Fruit fly (Drosophila melanogaster) whole organism, prepupa: Measurements from ENCODE around the gene bun.

Experiments used
- CG6163 ChIP-seq: fragments of 200-800 bp; sonication (Bioruptor generic); IDR thresholded peaks from 3 replicates; pipeline ENCODE4 v1.3.6; 2022; ENCODE audit warnings: missing biosample characterization, missing genetic modification characterization
- CG6854 ChIP-seq: fragments of 200-800 bp; sonication (Bioruptor generic); optimal IDR thresholded peaks from 2 replicates; lab custom pipeline; 2017; ENCODE audit warnings: missing biosample characterization, mild to moderate bottlenecking, missing genetic modification characterization
- CG8119 ChIP-seq: fragments of 200-800 bp; sonication (Bioruptor generic); IDR thresholded peaks from 3 replicates; pipeline ENCODE4 v1.3.6; 2022; ENCODE audit warnings: missing biosample characterization, missing genetic modification characterization
- Eip78C ChIP-seq: fragments of 200-800 bp; sonication (Bioruptor generic); peaks from one replicate; lab custom pipeline; 2016; ENCODE audit warnings: missing biosample characterization, missing genetic modification characterization
- OdsH ChIP-seq: fragments of 200-800 bp; sonication (Bioruptor generic); optimal IDR thresholded peaks from 3 replicates; lab custom pipeline; 2016; ENCODE audit warnings: missing biosample characterization, missing genetic modification characterization
- Smox ChIP-seq: fragments of 200-800 bp; sonication (Bioruptor generic); optimal IDR thresholded peaks from 3 replicates; lab custom pipeline; 2016; ENCODE audit warnings: missing biosample characterization, missing genetic modification characterization
- Sox15 ChIP-seq: fragments of 200-800 bp; sonication (Bioruptor generic); optimal IDR thresholded peaks from 3 replicates; lab custom pipeline; 2016; ENCODE audit warnings: missing biosample characterization, missing genetic modification characterization
- svp ChIP-seq: fragments of 200-800 bp; sonication (Bioruptor generic); peaks from one replicate; lab custom pipeline; 2016; ENCODE audit warnings: missing biosample characterization, missing genetic modification characterization

Gene bun

DNA sequence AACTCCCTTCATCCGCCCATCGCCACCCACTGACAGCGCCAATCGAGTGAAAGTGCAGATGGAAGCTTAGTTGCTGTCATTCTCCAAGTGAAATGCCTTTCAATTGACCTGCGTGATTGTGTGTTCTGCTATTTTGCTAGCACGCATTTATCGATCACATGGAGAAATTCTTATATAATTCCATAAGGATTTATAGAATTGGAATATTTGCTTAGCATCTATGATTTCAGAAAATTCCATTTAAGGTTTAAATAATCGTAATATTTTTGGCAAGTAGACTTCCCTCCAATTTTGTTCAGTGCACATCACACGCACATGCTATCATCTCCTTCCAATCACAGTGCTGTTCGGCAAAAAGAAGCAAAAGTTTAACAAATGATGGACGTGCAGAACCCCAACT lies 132.5 kb downstream of the bun start (continued):
- TF ChIP-seq CG8119 (GFP tag; lab: Robert Waterston, UW) = 0 out of 3 replicates have a peak, but pooled peaks have one; percentile 34
- TF ChIP-seq, all 60 proteins: peak for 11

DNA sequence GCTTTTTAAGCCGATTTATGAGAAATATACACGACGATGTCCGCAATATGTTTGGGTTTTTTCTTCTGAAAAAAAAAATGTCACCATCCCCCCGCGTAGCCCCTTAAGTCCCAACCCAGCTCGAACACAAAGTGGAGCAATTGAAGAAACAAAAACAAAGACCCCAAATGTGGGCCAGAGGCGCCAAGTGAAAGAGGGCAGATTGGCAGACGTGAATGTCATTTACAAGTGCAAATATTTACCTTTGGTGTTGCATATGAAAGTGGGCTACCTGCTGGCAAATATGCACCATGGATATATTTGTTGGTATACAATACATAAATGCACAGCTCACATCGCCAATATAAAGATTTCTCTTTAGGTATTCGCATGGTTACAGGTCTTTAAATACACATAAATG lies 135.7 kb downstream of the bun start:
- TF ChIP-seq Smox (GFP tag; lab: Kevin White, UChicago) (no peak), OdsH (no peak), CG6163 (GFP tag; lab: Robert Waterston, UW) (0 out of 3 replicates have a peak, but pooled peaks have one; percentile 17), Eip78C (GFP tag; lab: Kevin White, UChicago) (peak; percentile 51), Sox15 (no peak), CG6854 (GFP tag; lab: Kevin White, UChicago) (no peak), svp (GFP tag; lab: Kevin White, UChicago) (peak; percentile 29)
